Worm (Caenorhabditis elegans) whole organism, early embryonic: ENCODE results near the gene R04B3.2.

ENCODE experiments used
- ama-1 ChIP-seq: fragments of 150-350 bp; optimal IDR thresholded peaks from 2 replicates; lab custom pipeline; 2014
- ceh-13 ChIP-seq: fragments of 200-800 bp; sonication (Bioruptor generic); optimal IDR thresholded peaks from 2 replicates; lab custom pipeline; 2018; ENCODE audit warnings: mild to moderate bottlenecking, missing genetic modification characterization, missing compliant biosample characterization
- flt-1 ChIP-seq: fragments of 200-800 bp; sonication (Bioruptor generic); IDR thresholded peaks from 2 replicates; pipeline ENCODE4 v1.3.6; 2022; ENCODE audit warnings: missing genetic modification characterization, missing compliant biosample characterization
- hmbx-1 ChIP-seq: sonication (generic microtip); optimal IDR thresholded peaks from 2 replicates; lab custom pipeline; 2016; ENCODE audit warnings: mild to moderate bottlenecking, missing genetic modification characterization, missing compliant biosample characterization
- pes-1 ChIP-seq: fragments of 200-800 bp; sonication (Bioruptor generic); IDR thresholded peaks from 2 replicates; pipeline ENCODE4 v1.3.6; 2022; ENCODE audit warnings: missing genetic modification reagents, missing genetic modification characterization, missing compliant biosample characterization
- tbx-11 ChIP-seq: fragments of 200-800 bp; sonication (Bioruptor generic); IDR thresholded peaks from 2 replicates; pipeline ENCODE4 v1.3.6; 2022; ENCODE audit warnings: missing genetic modification characterization, missing compliant biosample characterization
- tbx-37 ChIP-seq: fragments of 200-800 bp; sonication (Bioruptor generic); conservative IDR thresholded peaks from 2 replicates; pipeline ENCODE4 v1.3.6; 2022; ENCODE audit warnings: missing genetic modification reagents, missing genetic modification characterization, missing compliant biosample characterization

ce11 chrX:2454914-2455313 is 18.6 kb downstream of the R04B3.2 start:
- TF ChIP-seq ama-1 (lab: Kevin White, UChicago) (no peak), tbx-37 (no peak), flt-1 (GFP tag; lab: Robert Waterston, UW) (no peak), hmbx-1 (no peak), tbx-11 (GFP tag; lab: Robert Waterston, UW) (no peak), ceh-13 (no peak), pes-1 (GFP tag; lab: Robert Waterston, UW) (no peak)
